Worm (Caenorhabditis elegans) whole organism, L4/young adult: Measurements from ENCODE around the gene grl-15.

Experiments
- W03F9.2 ChIP-seq: fragments of 150-350 bp; optimal IDR thresholded peaks from 2 replicates; lab custom pipeline; 2014; ENCODE audit warnings: missing biosample characterization, missing genetic modification characterization
- dao-5 ChIP-seq: sonication (generic microtip); optimal IDR thresholded peaks from 2 replicates; lab custom pipeline; 2016; ENCODE audit warnings: missing genotype, missing genetic modification characterization, moderate library complexity, missing compliant biosample characterization
- him-1 ChIP-seq: sonication (generic microtip); optimal IDR thresholded peaks from 2 replicates; lab custom pipeline; 2016; ENCODE audit warnings: missing genotype, missing genetic modification reagents, missing genetic modification characterization, missing compliant biosample characterization

grl-15 gene

ce11 chrIII:12198135-12198534 lies 37.7 kb downstream of the grl-15 start:
- no peak for TF ChIP-seq dao-5
- TF ChIP-seq him-1 (tag; lab: Kevin White, UChicago): no peak
- TF ChIP-seq W03F9.2 (tag; lab: Kevin White, UChicago): no peak

DNA sequence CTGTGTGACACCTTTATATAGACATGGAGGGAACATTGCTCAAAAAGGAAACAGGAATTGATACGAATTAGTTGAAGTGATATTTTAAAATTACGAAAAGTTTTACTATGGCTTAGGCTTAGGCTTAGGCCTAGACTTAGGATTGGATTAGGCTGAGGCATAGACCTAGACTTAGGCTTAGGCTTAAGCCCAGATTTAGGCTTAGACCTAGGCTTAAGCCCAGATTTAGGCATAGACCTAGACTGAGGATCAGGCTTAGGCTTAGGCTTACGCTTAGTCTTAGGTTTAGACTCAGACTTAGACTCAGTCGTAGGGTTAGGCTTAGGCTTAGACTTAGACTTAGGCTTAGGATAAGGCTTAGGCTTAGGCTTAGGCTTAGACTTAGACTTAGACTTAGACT lies 39.8 kb downstream of the grl-15 start:
- TF ChIP-seq dao-5 (no peak), him-1 (tag; lab: Kevin White, UChicago) (no peak), W03F9.2 (tag; lab: Kevin White, UChicago) (no peak)

DNA sequence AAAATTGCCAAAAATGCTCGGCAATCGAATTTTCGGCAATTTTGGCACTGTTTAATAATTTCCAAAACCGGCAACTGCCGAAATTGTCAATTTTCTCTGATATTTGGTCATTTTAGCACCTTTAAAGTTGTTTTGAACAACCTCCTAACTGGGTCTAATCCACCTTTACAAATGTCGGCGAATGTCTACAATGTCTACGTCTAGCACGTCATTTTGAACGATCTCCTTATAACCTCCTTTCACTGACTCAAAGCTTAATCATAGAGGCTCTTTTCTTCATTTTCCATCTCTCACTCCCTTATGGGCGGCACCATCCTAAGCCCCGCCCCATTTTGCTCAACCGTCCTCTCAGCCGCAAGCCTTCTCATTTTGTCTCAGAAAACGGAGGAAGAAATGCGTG lies 41.6 kb downstream of the grl-15 start, which contains the start of gene Y75B8A.44:
Y75B8A.44 (plus strand) TSS at position 301 of the 400 bp plus-strand sequence.
- no peak for TF ChIP-seq him-1 (tag; lab: Kevin White, UChicago)
- no peak for TF ChIP-seq dao-5
- TF ChIP-seq W03F9.2 (tag; lab: Kevin White, UChicago): no peak

DNA sequence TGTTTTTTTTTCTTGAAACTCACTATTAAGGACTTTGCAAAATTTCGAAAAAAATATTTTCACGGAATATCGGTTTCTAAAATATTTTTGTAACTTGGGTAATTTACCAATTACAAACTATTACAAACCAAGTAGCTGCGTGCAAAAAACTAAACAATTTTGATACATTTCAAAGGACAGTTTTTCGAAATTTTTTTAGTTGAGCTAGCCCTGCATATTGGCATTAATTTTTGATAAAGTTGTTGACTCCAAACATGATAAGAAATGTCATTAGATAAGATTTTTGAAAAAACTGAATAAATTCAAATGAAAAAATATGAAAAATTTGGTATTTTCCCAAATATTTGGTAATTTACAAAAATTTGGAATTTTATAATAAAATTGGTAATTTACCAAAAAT lies 47.6 kb downstream of the grl-15 start:
- TF ChIP-seq him-1 (tag; lab: Kevin White, UChicago): no peak
- no peak for TF ChIP-seq W03F9.2 (tag; lab: Kevin White, UChicago)
- TF ChIP-seq dao-5: no peak

- TF ChIP-seq him-1 (tag; lab: Kevin White, UChicago) (no peak), W03F9.2 (tag; lab: Kevin White, UChicago) (no peak), dao-5 (no peak)
Measured at ce11 chrIII:12186111-12186510, 49.7 kb downstream of the grl-15 start, which contains the start of gene lury-1. TSS of gene lury-1 (plus strand) at chrIII:12186411.

DNA sequence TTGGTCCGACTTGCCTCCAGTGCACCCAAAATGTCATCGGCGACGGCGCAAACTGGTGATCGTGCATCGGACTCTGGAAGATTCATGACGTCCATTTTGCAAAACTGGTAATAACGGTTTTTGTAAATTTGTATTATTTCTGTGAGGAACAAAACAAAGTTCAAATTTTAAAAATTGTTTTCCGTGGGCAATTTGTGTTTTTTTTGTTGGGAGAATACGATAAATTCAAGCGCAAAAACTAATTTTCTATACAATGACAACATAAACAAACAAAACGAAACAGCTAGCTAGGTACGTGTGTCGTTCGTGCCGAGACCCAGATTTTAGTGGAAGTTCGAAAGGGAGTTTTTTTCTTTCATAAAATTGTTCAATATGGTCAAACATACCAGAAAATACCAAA lies 52.9 kb downstream of the grl-15 start, which contains the start of gene Y75B8A.10:
Y75B8A.10 (minus strand) TSS at position 101 of the 400 bp plus-strand sequence.
- no peak for TF ChIP-seq dao-5
